Fruit fly (Drosophila melanogaster) whole organism, embryonic: ENCODE measurements around the gene CG42514.

ENCODE experiments used
- ATbp ChIP-seq: fragments of 200-800 bp; sonication (Bioruptor generic); optimal IDR thresholded peaks from 2 replicates; lab custom pipeline; 2017; ENCODE audit warnings: missing biosample characterization, mild to moderate bottlenecking, missing genetic modification characterization, missing genetic modification reagents
- Abd-B ChIP-seq: fragments of 200-800 bp; sonication (Bioruptor generic); optimal IDR thresholded peaks from 2 replicates; lab custom pipeline; 2018; ENCODE audit warnings: missing biosample characterization, mild to moderate bottlenecking, missing genetic modification characterization, moderate library complexity
- Asciz ChIP-seq: fragments of 200-800 bp; sonication (Bioruptor generic); optimal IDR thresholded peaks from 2 replicates; lab custom pipeline; 2017; ENCODE audit warnings: missing biosample characterization, mild to moderate bottlenecking, missing genetic modification characterization, missing genetic modification reagents
- CG10267 ChIP-seq: fragments of 200-800 bp; sonication (Bioruptor generic); optimal IDR thresholded peaks from 2 replicates; lab custom pipeline; 2018; ENCODE audit warnings: missing biosample characterization, mild to moderate bottlenecking, missing genetic modification characterization, moderate library complexity
- CG12071 ChIP-seq: fragments of 200-800 bp; sonication (Bioruptor generic); optimal IDR thresholded peaks from 3 replicates; lab custom pipeline; 2018; ENCODE audit warnings: missing biosample characterization, mild to moderate bottlenecking, missing genetic modification characterization
- CG12299 ChIP-seq: fragments of 200-800 bp; sonication (Bioruptor generic); optimal IDR thresholded peaks from 2 replicates; lab custom pipeline; 2018; ENCODE audit warnings: missing biosample characterization, mild to moderate bottlenecking, missing genetic modification characterization
- CG13624 ChIP-seq: fragments of 200-800 bp; sonication (Bioruptor generic); optimal IDR thresholded peaks from 2 replicates; lab custom pipeline; 2016; ENCODE audit warnings: missing biosample characterization, missing genetic modification characterization
- CG14667 ChIP-seq: fragments of 200-800 bp; sonication (Bioruptor generic); IDR thresholded peaks from 2 replicates; pipeline ENCODE4 v1.3.6; 2022; ENCODE audit warnings: missing biosample characterization, missing genetic modification characterization
- CG14860 ChIP-seq: fragments of 200-800 bp; sonication (Bioruptor generic); IDR thresholded peaks from 3 replicates; pipeline ENCODE4 v1.3.6; 2022; ENCODE audit warnings: missing biosample characterization, missing genetic modification characterization; ENCODE audit not compliant: partially characterized antibody
- CG17361 ChIP-seq: fragments of 200-800 bp; sonication (Bioruptor generic); IDR thresholded peaks from 3 replicates; pipeline ENCODE4 v1.3.6; 2022; ENCODE audit warnings: missing biosample characterization, missing genetic modification characterization
- CG31388 ChIP-seq: fragments of 200-800 bp; sonication (Bioruptor generic); optimal IDR thresholded peaks from 2 replicates; lab custom pipeline; 2016; ENCODE audit warnings: missing biosample characterization, missing genetic modification characterization
- CG32767 ChIP-seq: fragments of 200-800 bp; sonication (Bioruptor generic); IDR thresholded peaks from 2 replicates; pipeline ENCODE4 v1.3.6; 2022; ENCODE audit warnings: missing biosample characterization, missing genetic modification characterization
- CG9817 ChIP-seq: fragments of 200-800 bp; sonication (Bioruptor generic); optimal IDR thresholded peaks from 2 replicates; lab custom pipeline; 2018; ENCODE audit warnings: missing biosample characterization, mild to moderate bottlenecking, missing genetic modification characterization, moderate library complexity
- CrebB ChIP-seq: fragments of 200-800 bp; sonication (Bioruptor generic); optimal IDR thresholded peaks from 3 replicates; lab custom pipeline; 2018; ENCODE audit warnings: missing biosample characterization, mild to moderate bottlenecking, missing genetic modification characterization
- Dfd ChIP-seq, 2 experiments: fragments of >200 bp; optimal IDR thresholded peaks; 2 replicates each; lab custom pipeline; 2017; ENCODE audit warnings: missing biosample characterization in 2 of 2, missing genetic modification characterization in 2 of 2
- Doc3 ChIP-seq: fragments of 200-800 bp; sonication (Bioruptor generic); IDR thresholded peaks from 3 replicates; pipeline ENCODE4 v1.3.6; 2022; ENCODE audit warnings: missing biosample characterization, missing genetic modification characterization; ENCODE audit not compliant: partially characterized antibody
- ERR ChIP-seq: fragments of 200-800 bp; sonication (Bioruptor generic); optimal IDR thresholded peaks from 2 replicates; lab custom pipeline; 2016; ENCODE audit warnings: missing biosample characterization, missing genetic modification characterization
- Gsc ChIP-seq: fragments of 200-800 bp; sonication (Bioruptor generic); IDR thresholded peaks from 2 replicates; pipeline ENCODE4 v1.3.6; 2022; ENCODE audit warnings: missing biosample characterization, missing genetic modification characterization
- Hey ChIP-seq: fragments of 200-800 bp; sonication (Bioruptor generic); optimal IDR thresholded peaks from 3 replicates; lab custom pipeline; 2018; ENCODE audit warnings: missing biosample characterization, mild to moderate bottlenecking, missing genetic modification characterization
- Hr3 ChIP-seq: fragments of 200-800 bp; sonication (Bioruptor generic); optimal IDR thresholded peaks from 3 replicates; lab custom pipeline; 2016; ENCODE audit warnings: missing biosample characterization, missing genetic modification characterization
- Jarid2 ChIP-seq: fragments of 200-800 bp; sonication (Bioruptor generic); optimal IDR thresholded peaks from 3 replicates; lab custom pipeline; 2017; ENCODE audit warnings: mild to moderate bottlenecking, missing biosample characterization, missing genetic modification reagents, missing genetic modification characterization
- MESR4 ChIP-seq: fragments of 200-800 bp; sonication (Bioruptor generic); optimal IDR thresholded peaks from 2 replicates; lab custom pipeline; 2018; ENCODE audit warnings: missing biosample characterization, mild to moderate bottlenecking, missing genetic modification characterization, moderate library complexity
- Med ChIP-seq: fragments of 200-800 bp; sonication (Bioruptor generic); peaks from one replicate; lab custom pipeline; 2016; ENCODE audit warnings: missing biosample characterization, missing genetic modification characterization, mild to moderate bottlenecking, inconsistent platforms, moderate library complexity
- Nf-YC ChIP-seq: fragments of 200-800 bp; optimal IDR thresholded peaks from 3 replicates; lab custom pipeline; 2019; ENCODE audit warnings: missing biosample characterization, mild to moderate bottlenecking, missing genetic modification characterization, moderate library complexity
- Opbp ChIP-seq: fragments of 200-800 bp; sonication (Bioruptor generic); IDR thresholded peaks from 3 replicates; pipeline ENCODE4 v1.3.6; 2022; ENCODE audit warnings: missing biosample characterization, missing genetic modification characterization; ENCODE audit not compliant: partially characterized antibody
- Ptx1 ChIP-seq: fragments of 200-800 bp; sonication (Bioruptor generic); IDR thresholded peaks from 2 replicates; pipeline ENCODE4 v1.3.6; 2022; ENCODE audit warnings: missing biosample characterization, missing genetic modification characterization
- Side ChIP-seq: fragments of 200-800 bp; sonication (Bioruptor generic); optimal IDR thresholded peaks from 2 replicates; lab custom pipeline; 2016; ENCODE audit warnings: missing biosample characterization, missing genetic modification characterization
- Tbp ChIP-seq: fragments of >200 bp; optimal IDR thresholded peaks from 2 replicates; lab custom pipeline; 2018; ENCODE audit warnings: missing biosample characterization, missing genetic modification characterization
- ac ChIP-seq: fragments of 200-800 bp; sonication (Bioruptor generic); optimal IDR thresholded peaks from 3 replicates; lab custom pipeline; 2017; ENCODE audit warnings: missing biosample characterization, mild to moderate bottlenecking, missing genetic modification characterization
- da ChIP-seq: fragments of 200-800 bp; sonication (Bioruptor generic); optimal IDR thresholded peaks from 2 replicates; lab custom pipeline; 2016; ENCODE audit warnings: missing biosample characterization, missing genetic modification characterization
- dysf ChIP-seq: fragments of 200-800 bp; sonication (Bioruptor generic); IDR thresholded peaks from 3 replicates; pipeline ENCODE4 v1.3.6; 2022; ENCODE audit warnings: missing biosample characterization, missing genetic modification characterization
- ftz-f1 ChIP-seq: fragments of 200-800 bp; sonication (Bioruptor generic); optimal IDR thresholded peaks from 2 replicates; lab custom pipeline; 2016; ENCODE audit warnings: missing biosample characterization, missing genetic modification characterization
- gce ChIP-seq: fragments of 200-800 bp; sonication (Bioruptor generic); IDR thresholded peaks from 3 replicates; pipeline ENCODE4 v1.3.6; 2022; ENCODE audit warnings: missing biosample characterization, missing genetic modification characterization
- gfzf ChIP-seq: fragments of 200-800 bp; sonication (Bioruptor generic); optimal IDR thresholded peaks from 2 replicates; lab custom pipeline; 2016; ENCODE audit warnings: missing biosample characterization, mild to moderate bottlenecking, missing genetic modification characterization, moderate library complexity
- gsb-n ChIP-seq: fragments of 200-800 bp; sonication (Bioruptor generic); optimal IDR thresholded peaks from 3 replicates; lab custom pipeline; 2018; ENCODE audit warnings: missing biosample characterization, mild to moderate bottlenecking, missing genetic modification characterization
- h ChIP-seq: fragments of >200 bp; optimal IDR thresholded peaks from 2 replicates; lab custom pipeline; 2017
- jing ChIP-seq: fragments of 200-800 bp; sonication (Bioruptor generic); optimal IDR thresholded peaks from 2 replicates; lab custom pipeline; 2018; ENCODE audit warnings: missing biosample characterization, mild to moderate bottlenecking, missing genetic modification characterization
- kni ChIP-seq: fragments of 200-800 bp; sonication (Bioruptor generic); optimal IDR thresholded peaks from 3 replicates; lab custom pipeline; 2017; ENCODE audit warnings: mild to moderate bottlenecking, missing biosample characterization, missing genetic modification reagents, missing genetic modification characterization
- lilli ChIP-seq: fragments of 200-800 bp; sonication (Bioruptor generic); optimal IDR thresholded peaks from 3 replicates; lab custom pipeline; 2016; ENCODE audit warnings: missing biosample characterization, missing genetic modification characterization
- luna ChIP-seq: fragments of 200-800 bp; sonication (Bioruptor generic); optimal IDR thresholded peaks from 2 replicates; lab custom pipeline; 2016; ENCODE audit warnings: missing biosample characterization, missing genetic modification characterization
- nau ChIP-seq: fragments of 200-800 bp; sonication (Bioruptor generic); optimal IDR thresholded peaks from 3 replicates; lab custom pipeline; 2017; ENCODE audit warnings: missing biosample characterization, mild to moderate bottlenecking, missing genetic modification characterization, missing genetic modification reagents
- nerfin-1 ChIP-seq: fragments of 200-800 bp; sonication (Bioruptor generic); optimal IDR thresholded peaks from 3 replicates; lab custom pipeline; 2019; ENCODE audit warnings: missing biosample characterization, mild to moderate bottlenecking, missing genetic modification characterization, moderate library complexity
- nmo ChIP-seq: fragments of 200-800 bp; sonication (Bioruptor generic); optimal IDR thresholded peaks from 2 replicates; lab custom pipeline; 2018; ENCODE audit warnings: missing biosample characterization, mild to moderate bottlenecking, missing genetic modification characterization, moderate library complexity
- sens-2 ChIP-seq: fragments of 200-800 bp; sonication (Bioruptor generic); IDR thresholded peaks from 2 replicates; pipeline ENCODE4 v1.3.6; 2022; ENCODE audit warnings: missing biosample characterization, missing genetic modification characterization
- shn ChIP-seq: fragments of 200-800 bp; sonication (Bioruptor generic); optimal IDR thresholded peaks from 3 replicates; lab custom pipeline; 2016; ENCODE audit warnings: missing biosample characterization, missing genetic modification characterization
- slou ChIP-seq: fragments of 200-800 bp; sonication (Bioruptor generic); optimal IDR thresholded peaks from 3 replicates; lab custom pipeline; 2016; ENCODE audit warnings: missing biosample characterization, missing genetic modification characterization
- sna ChIP-seq: fragments of 200-800 bp; sonication (Bioruptor generic); IDR thresholded peaks from 2 replicates; pipeline ENCODE4 v1.3.6; 2022; ENCODE audit warnings: missing biosample characterization, missing genetic modification characterization; ENCODE audit not compliant: partially characterized antibody
- sob ChIP-seq: fragments of 200-800 bp; sonication (Bioruptor generic); IDR thresholded peaks from 2 replicates; pipeline ENCODE4 v1.3.6; 2022; ENCODE audit warnings: missing biosample characterization, missing genetic modification characterization
- z ChIP-seq: fragments of 200-800 bp; sonication (Bioruptor generic); IDR thresholded peaks from 3 replicates; pipeline ENCODE4 v1.3.6; 2022; ENCODE audit warnings: missing biosample characterization, missing genetic modification characterization
- zen2 ChIP-seq: fragments of 200-800 bp; sonication (Bioruptor generic); IDR thresholded peaks from 3 replicates; pipeline ENCODE4 v1.3.6; 2022; ENCODE audit warnings: missing biosample characterization, missing genetic modification characterization; ENCODE audit not compliant: partially characterized antibody

CG42514 gene

dm6 chr3L:16451887-16452751, 43.9 kb downstream of the CG42514 start, which contains the start of gene dsx-c73A (continued):
- TF ChIP-seq Asciz (GFP tag; lab: Kevin White, UChicago) (no peak), gfzf (GFP tag; lab: Kevin White, UChicago) (no peak), Hey (no peak), zen2 (peak; percentile 56; the same call in 1 of the 3 replicates), Ptx1 (GFP tag; lab: Robert Waterston, UW) (no peak), CG12071 (GFP tag; lab: Kevin White, UChicago) (no peak), da (GFP tag; lab: Kevin White, UChicago) (no peak), slou (GFP tag; lab: Kevin White, UChicago) (no peak), h (lab: Kevin White, UChicago) (no peak), Doc3 (GFP tag; lab: Robert Waterston, UW) (no peak), nerfin-1 (tag; lab: Kevin White, UChicago) (no peak), CG17361 (GFP tag; lab: Robert Waterston, UW) (0 out of 3 replicates have a peak, but pooled peaks have one; percentile 20), Side (GFP tag; lab: Kevin White, UChicago) (no peak), gce (GFP tag; lab: Robert Waterston, UW) (no peak), Nf-YC (no peak), lilli (GFP tag; lab: Kevin White, UChicago) (peak; percentile 27), Dfd (GFP tag; optimal IDR thresholded peaks at IDR 0.05; lab: Kevin White, UChicago) (no peak), CG12299 (no peak), CG14667 (no peak), CG32767 (GFP tag; lab: Robert Waterston, UW) (no peak), CG10267 (tag; lab: Kevin White, UChicago) (peak; percentile 53), nau (GFP tag; lab: Kevin White, UChicago) (peak; percentile 34), shn (GFP tag; lab: Kevin White, UChicago) (no peak), jing (GFP tag; lab: Kevin White, UChicago) (no peak), sens-2 (GFP tag; lab: Robert Waterston, UW) (no peak), ac (peak; percentile 13), nmo (GFP tag; lab: Kevin White, UChicago) (peak; percentile 66), MESR4 (no peak), Gsc (GFP tag; lab: Robert Waterston, UW) (no peak), ATbp (no peak), Med (GFP tag; lab: Kevin White, UChicago) (no peak), kni (GFP tag; lab: Kevin White, UChicago) (peak; percentile 45), dysf (GFP tag; lab: Robert Waterston, UW) (no peak), gsb-n (no peak), Opbp (no peak), CG14860 (GFP tag; lab: Robert Waterston, UW) (no peak), ERR (no peak), CG13624 (GFP tag; lab: Kevin White, UChicago) (peak; percentile 35), sob (no peak), CG31388 (GFP tag; lab: Kevin White, UChicago) (no peak), CrebB (tag; lab: Kevin White, UChicago) (no peak), ftz-f1 (GFP tag; lab: Kevin White, UChicago) (no peak), Hr3 (GFP tag; lab: Kevin White, UChicago) (peak; percentile 36), Jarid2 (GFP tag; lab: Kevin White, UChicago) (no peak), Abd-B (GFP tag; lab: Kevin White, UChicago) (peak; percentile 33), luna (GFP tag; lab: Kevin White, UChicago) (no peak), CG9817 (tag; lab: Kevin White, UChicago) (no peak), Tbp (no peak), z (GFP tag; lab: Robert Waterston, UW) (no peak), sna (no peak)
